Worm (Caenorhabditis elegans) whole organism, early embryonic: ENCODE measurements around the gene ceh-14.
A peak's percentile ranks its signal among the peaks of the same experiment; 100 is the strongest.

ENCODE experiments used
- B0310.2 ChIP-seq: sonication (generic microtip); optimal IDR thresholded peaks from 2 replicates; lab custom pipeline; 2016; ENCODE audit warnings: mild to moderate bottlenecking, missing genetic modification characterization, missing compliant biosample characterization
- F13C5.2 ChIP-seq: sonication (generic microtip); optimal IDR thresholded peaks from 2 replicates; lab custom pipeline; 2017; ENCODE audit warnings: mild to moderate bottlenecking, missing genetic modification characterization, inconsistent platforms, missing compliant biosample characterization
- aly-1 ChIP-seq: sonication (generic microtip); optimal IDR thresholded peaks from 2 replicates; lab custom pipeline; 2016; ENCODE audit warnings: missing genetic modification characterization, missing compliant biosample characterization
- ama-1 ChIP-seq: fragments of 150-350 bp; optimal IDR thresholded peaks from 2 replicates; lab custom pipeline; 2014
- ceh-13 ChIP-seq: fragments of 200-800 bp; sonication (Bioruptor generic); optimal IDR thresholded peaks from 2 replicates; lab custom pipeline; 2018; ENCODE audit warnings: mild to moderate bottlenecking, missing genetic modification characterization, missing compliant biosample characterization
- ets-7 ChIP-seq: sonication (generic microtip); optimal IDR thresholded peaks from 2 replicates; lab custom pipeline; 2016; ENCODE audit warnings: missing genotype, missing genetic modification characterization, missing compliant biosample characterization
- flt-1 ChIP-seq: fragments of 200-800 bp; sonication (Bioruptor generic); IDR thresholded peaks from 2 replicates; pipeline ENCODE4 v1.3.6; 2022; ENCODE audit warnings: missing genetic modification characterization, missing compliant biosample characterization
- hmbx-1 ChIP-seq: sonication (generic microtip); optimal IDR thresholded peaks from 2 replicates; lab custom pipeline; 2016; ENCODE audit warnings: mild to moderate bottlenecking, missing genetic modification characterization, missing compliant biosample characterization
- hnd-1 ChIP-seq: sonication (generic microtip); optimal IDR thresholded peaks from 2 replicates; lab custom pipeline; 2016; ENCODE audit warnings: missing genetic modification characterization, missing compliant biosample characterization
- pes-1 ChIP-seq: fragments of 200-800 bp; sonication (Bioruptor generic); IDR thresholded peaks from 2 replicates; pipeline ENCODE4 v1.3.6; 2022; ENCODE audit warnings: missing genetic modification reagents, missing genetic modification characterization, missing compliant biosample characterization
- sea-1 ChIP-seq: fragments of 200-800 bp; sonication (Bioruptor generic); conservative IDR thresholded peaks from 2 replicates; pipeline ENCODE4 v1.3.6; 2022; ENCODE audit warnings: missing genetic modification characterization, missing compliant biosample characterization
- tbx-37 ChIP-seq: fragments of 200-800 bp; sonication (Bioruptor generic); conservative IDR thresholded peaks from 2 replicates; pipeline ENCODE4 v1.3.6; 2022; ENCODE audit warnings: missing genetic modification reagents, missing genetic modification characterization, missing compliant biosample characterization
- tra-4 ChIP-seq: sonication (generic microtip); optimal IDR thresholded peaks from 2 replicates; lab custom pipeline; 2017; ENCODE audit warnings: missing genetic modification characterization, missing compliant biosample characterization

- TF ChIP-seq ama-1 (lab: Kevin White, UChicago) (no peak), B0310.2 (tag; lab: Kevin White, UChicago) (no peak), flt-1 (GFP tag; lab: Robert Waterston, UW) (no peak), ets-7 (no peak), hnd-1 (no peak), pes-1 (GFP tag; lab: Robert Waterston, UW) (no peak), tbx-37 (peak; percentile 21; the same call in 1 of the 2 replicates), hmbx-1 (tag; lab: Kevin White, UChicago) (no peak), sea-1 (GFP tag; lab: Robert Waterston, UW) (no peak), aly-1 (tag; lab: Kevin White, UChicago) (no peak), F13C5.2 (tag; lab: Kevin White, UChicago) (no peak), ceh-13 (GFP tag; lab: Kevin White, UChicago) (no peak), tra-4 (tag; lab: Kevin White, UChicago) (no peak)
These were observed 37.4 kb upstream of the ceh-14 start, which contains the start of gene apy-1 for ce11 chrX:7569685-7570518.
